Worm (Caenorhabditis elegans) whole organism, young adult: ENCODE data around the gene F28F8.9.
"Not testable (repeated sequence)": the region's sequence is repeated elsewhere in the genome, so short reads cannot be mapped to it uniquely, and the experiment has no call there.

Experiments used
- B0019.2 ChIP-seq: fragments of 200-800 bp; sonication (Bioruptor generic); conservative IDR thresholded peaks from 2 replicates; pipeline ENCODE4 v1.3.6; 2022; ENCODE audit warnings: missing genetic modification reagents, missing genetic modification characterization, missing compliant biosample characterization
- F10E7.11 ChIP-seq: sonication (generic microtip); optimal IDR thresholded peaks from 2 replicates; lab custom pipeline; 2017; ENCODE audit warnings: mild to moderate bottlenecking, missing genetic modification characterization, moderate library complexity, missing compliant biosample characterization
- F33H1.4 ChIP-seq: fragments of 200-800 bp; sonication (Bioruptor generic); IDR thresholded peaks from 2 replicates; pipeline ENCODE4 v1.3.6; 2022; ENCODE audit warnings: missing genetic modification reagents, missing genetic modification characterization, missing compliant biosample characterization
- K12H6.12 ChIP-seq: fragments of 200-800 bp; sonication (Bioruptor generic); optimal IDR thresholded peaks from 2 replicates; lab custom pipeline; 2018; ENCODE audit warnings: mild to moderate bottlenecking, missing genetic modification characterization, missing compliant biosample characterization
- T07F8.4 ChIP-seq: sonication (generic microtip); optimal IDR thresholded peaks from 2 replicates; lab custom pipeline; 2016; ENCODE audit warnings: mild to moderate bottlenecking, missing genetic modification characterization, moderate library complexity, missing compliant biosample characterization
- T26A5.8 ChIP-seq: sonication (generic microtip); optimal IDR thresholded peaks from 2 replicates; lab custom pipeline; 2016; ENCODE audit warnings: missing genetic modification characterization, missing compliant biosample characterization
- Y53F4B.3 ChIP-seq: fragments of 200-800 bp; sonication (Bioruptor generic); IDR thresholded peaks from 2 replicates; pipeline ENCODE4 v1.3.6; 2022; ENCODE audit warnings: missing genetic modification reagents, missing genetic modification characterization, missing compliant biosample characterization
- Y56A3A.18 ChIP-seq: fragments of 200-800 bp; sonication (Bioruptor generic); IDR thresholded peaks from 2 replicates; pipeline ENCODE4 v1.3.6; 2022; ENCODE audit warnings: missing genetic modification reagents, missing genetic modification characterization, missing compliant biosample characterization
- ZK185.1 ChIP-seq: sonication (generic microtip); optimal IDR thresholded peaks from 2 replicates; lab custom pipeline; 2016; ENCODE audit warnings: mild to moderate bottlenecking, missing genetic modification characterization, missing compliant biosample characterization; ENCODE audit not compliant: poor library complexity, severe bottlenecking
- ama-1 ChIP-seq, 3 experiments: fragments of 150-350 bp in 1 of 3; sonication (generic microtip) in 2 of 3; optimal IDR thresholded peaks; 2 replicates each; lab custom pipeline; 2014 to 2018; ENCODE audit warnings: missing biosample characterization in 2 of 3, missing genetic modification characterization in 2 of 3, missing genetic modification reagents in 2 of 3
- atf-7 ChIP-seq: sonication (generic microtip); optimal IDR thresholded peaks from 2 replicates; lab custom pipeline; 2017; ENCODE audit warnings: mild to moderate bottlenecking, missing genetic modification characterization, missing compliant biosample characterization
- cebp-2 ChIP-seq: fragments of 200-800 bp; sonication (Bioruptor generic); IDR thresholded peaks from 2 replicates; pipeline ENCODE4 v1.3.6; 2022; ENCODE audit warnings: missing genetic modification characterization, missing compliant biosample characterization
- ceh-27 ChIP-seq: fragments of 200-800 bp; sonication (Bioruptor generic); optimal IDR thresholded peaks from 2 replicates; lab custom pipeline; 2018; ENCODE audit warnings: mild to moderate bottlenecking, missing genetic modification characterization, moderate library complexity, missing compliant biosample characterization
- ceh-40 ChIP-seq: fragments of 200-800 bp; sonication (Bioruptor generic); IDR thresholded peaks from 2 replicates; pipeline ENCODE4 v1.3.6; 2022; ENCODE audit warnings: missing genetic modification characterization, missing compliant biosample characterization
- ceh-79 ChIP-seq: sonication (generic microtip); optimal IDR thresholded peaks from 2 replicates; lab custom pipeline; 2017; ENCODE audit warnings: mild to moderate bottlenecking, missing genetic modification characterization, missing compliant biosample characterization
- ceh-91 ChIP-seq: fragments of 200-800 bp; sonication (Bioruptor generic); IDR thresholded peaks from 2 replicates; pipeline ENCODE4 v1.3.6; 2022; ENCODE audit warnings: missing genetic modification reagents, missing genetic modification characterization, missing compliant biosample characterization
- die-1 ChIP-seq: sonication (generic microtip); optimal IDR thresholded peaks from 2 replicates; lab custom pipeline; 2016; ENCODE audit warnings: missing genotype, mild to moderate bottlenecking, missing genetic modification characterization, missing compliant biosample characterization
- ekl-4 ChIP-seq: fragments of 200-800 bp; sonication (Bioruptor generic); IDR thresholded peaks from 2 replicates; pipeline ENCODE4 v1.3.6; 2022; ENCODE audit warnings: missing genetic modification reagents, missing genetic modification characterization, missing compliant biosample characterization
- fkh-3 ChIP-seq: sonication (generic microtip); optimal IDR thresholded peaks from 2 replicates; lab custom pipeline; 2016; ENCODE audit warnings: mild to moderate bottlenecking, missing genetic modification characterization, missing compliant biosample characterization
- hmg-1.2 ChIP-seq: fragments of 200-800 bp; sonication (Bioruptor generic); IDR thresholded peaks from 2 replicates; pipeline ENCODE4 v1.3.6; 2022; ENCODE audit warnings: missing genetic modification reagents, missing genetic modification characterization, missing compliant biosample characterization
- hmg-20 ChIP-seq: fragments of 200-800 bp; sonication (Bioruptor generic); IDR thresholded peaks from 2 replicates; pipeline ENCODE4 v1.3.6; 2022; ENCODE audit warnings: missing genetic modification reagents, missing genetic modification characterization, missing compliant biosample characterization
- let-526 ChIP-seq: fragments of 200-800 bp; sonication (Bioruptor generic); IDR thresholded peaks from 2 replicates; pipeline ENCODE4 v1.3.6; 2022; ENCODE audit warnings: missing genetic modification reagents, missing genetic modification characterization, missing compliant biosample characterization
- madf-10 ChIP-seq: sonication (generic microtip); optimal IDR thresholded peaks from 2 replicates; lab custom pipeline; 2016; ENCODE audit warnings: mild to moderate bottlenecking, missing genetic modification characterization, missing compliant biosample characterization
- madf-6 ChIP-seq: fragments of 200-800 bp; sonication (Bioruptor generic); IDR thresholded peaks from 2 replicates; pipeline ENCODE4 v1.3.6; 2022; ENCODE audit warnings: missing genetic modification reagents, missing genetic modification characterization, missing compliant biosample characterization
- madf-8 ChIP-seq: fragments of 200-800 bp; sonication (Bioruptor generic); conservative IDR thresholded peaks from 2 replicates; pipeline ENCODE4 v1.3.6; 2022; ENCODE audit warnings: missing genetic modification reagents, missing genetic modification characterization, missing compliant biosample characterization
- mes-4 ChIP-seq: sonication (generic microtip); optimal IDR thresholded peaks from 2 replicates; lab custom pipeline; 2016; ENCODE audit warnings: missing genotype, missing genetic modification characterization, missing compliant biosample characterization
- nfya-1 ChIP-seq: sonication (generic microtip); optimal IDR thresholded peaks from 2 replicates; lab custom pipeline; 2017; ENCODE audit warnings: antibody characterized with exemption, missing compliant biosample characterization, missing genetic modification characterization, borderline replicate concordance; ENCODE audit not compliant: insufficient read depth
- rec-8 ChIP-seq, 2 experiments: sonication (generic microtip); optimal IDR thresholded peaks; 2 replicates each; lab custom pipeline; 2016; ENCODE audit warnings: mild to moderate bottlenecking in 2 of 2, missing genetic modification characterization in 2 of 2, missing genetic modification reagents in 2 of 2, missing genotype in 2 of 2, missing biosample characterization in 1 of 2, missing compliant biosample characterization in 1 of 2, moderate library complexity in 1 of 2
- rpc-1 ChIP-seq, 2 experiments: fragments of 150-350 bp in 1 of 2; sonication (generic microtip) in 1 of 2; optimal IDR thresholded peaks; 2 replicates each; lab custom pipeline; 2014 to 2018; ENCODE audit warnings: missing biosample characterization in 1 of 2, missing genetic modification characterization in 1 of 2, missing genetic modification reagents in 1 of 2, missing genotype in 1 of 2
- sdz-38 ChIP-seq: sonication (generic microtip); optimal IDR thresholded peaks from 2 replicates; lab custom pipeline; 2016; ENCODE audit warnings: missing genotype, missing genetic modification characterization, missing compliant biosample characterization
- sea-2 ChIP-seq: fragments of 200-800 bp; sonication (Bioruptor generic); IDR thresholded peaks from 2 replicates; pipeline ENCODE4 v1.3.6; 2022; ENCODE audit warnings: missing genetic modification characterization, missing compliant biosample characterization
- snpc-1.1 ChIP-seq: sonication (generic microtip); optimal IDR thresholded peaks from 2 replicates; lab custom pipeline; 2017; ENCODE audit warnings: missing genetic modification characterization, mild to moderate bottlenecking, missing compliant biosample characterization, antibody characterized with exemption, moderate library complexity, missing genotype, missing genetic modification reagents; ENCODE audit not compliant: insufficient read depth
- snpc-4 ChIP-seq, 5 experiments: fragments of 150-350 bp in 1 of 5; sonication (generic microtip) in 4 of 5; optimal IDR thresholded peaks; 2 replicates each; lab custom pipeline; 2014 to 2018; ENCODE audit warnings: missing genetic modification characterization in 5 of 5, missing biosample characterization in 3 of 5, antibody characterized with exemption in 2 of 5, mild to moderate bottlenecking in 2 of 5, missing compliant biosample characterization in 2 of 5, missing genotype in 2 of 5, moderate library complexity in 2 of 5, missing genetic modification reagents in 1 of 5
- tbp1 ChIP-seq: fragments of 200-800 bp; sonication (Bioruptor generic); optimal IDR thresholded peaks from 2 replicates; lab custom pipeline; 2018; ENCODE audit warnings: mild to moderate bottlenecking, missing genetic modification characterization, missing compliant biosample characterization
- tbx-9 ChIP-seq: sonication (generic microtip); optimal IDR thresholded peaks from 2 replicates; lab custom pipeline; 2016; ENCODE audit warnings: borderline replicate concordance, missing genetic modification characterization, inconsistent platforms, missing compliant biosample characterization
- tlf-1 ChIP-seq: fragments of 200-800 bp; sonication (Bioruptor generic); optimal IDR thresholded peaks from 2 replicates; lab custom pipeline; 2018; ENCODE audit warnings: mild to moderate bottlenecking, missing genetic modification characterization, missing compliant biosample characterization
- zfh-2 ChIP-seq: fragments of 200-800 bp; sonication (Bioruptor generic); conservative IDR thresholded peaks from 2 replicates; pipeline ENCODE4 v1.3.6; 2022; ENCODE audit warnings: missing genetic modification reagents, missing genetic modification characterization, missing compliant biosample characterization
- ztf-18 ChIP-seq: sonication (generic microtip); optimal IDR thresholded peaks from 2 replicates; lab custom pipeline; 2016; ENCODE audit warnings: missing genotype, mild to moderate bottlenecking, missing genetic modification characterization, missing compliant biosample characterization

F28F8.9 gene

ce11 chrV:15602253-15602652 is 23.8 kb upstream of the F28F8.9 start, which contains the start of gene fbxa-152:
Gene fbxa-152 (minus strand): TSS chrV:15602353.
- TF ChIP-seq ama-1 (optimal IDR thresholded peaks at IDR 0.05; lab: Kevin White, UChicago) = no peak
- no peak for TF ChIP-seq ama-1 (GFP tag; optimal IDR thresholded peaks at IDR 0.05; lab: Kevin White, UChicago)
- TF ChIP-seq ekl-4 (GFP tag; lab: Robert Waterston, UW) = no peak
- TF ChIP-seq ceh-79 (tag; lab: Kevin White, UChicago) = no peak
- no peak for TF ChIP-seq tlf-1
- TF ChIP-seq tbx-9 (tag; lab: Kevin White, UChicago) = no peak
- no peak for TF ChIP-seq hmg-1.2 (GFP tag; lab: Robert Waterston, UW)
- no peak for TF ChIP-seq nfya-1 (tag; lab: Kevin White, UChicago)
- TF ChIP-seq madf-6 (GFP tag; lab: Robert Waterston, UW) = no peak
- no peak for TF ChIP-seq mes-4 (tag; lab: Kevin White, UChicago)
- TF ChIP-seq madf-8 (GFP tag; lab: Robert Waterston, UW) = no peak
- TF ChIP-seq sea-2 (GFP tag; lab: Robert Waterston, UW) = no peak
- TF ChIP-seq snpc-4 (GFP tag; optimal IDR thresholded peaks at IDR 0.05; lab: Kevin White, UChicago) = no peak
- no peak for TF ChIP-seq snpc-4 (tag; optimal IDR thresholded peaks at IDR 0.05; lab: Kevin White, UChicago)
- no peak for TF ChIP-seq B0019.2
- no peak for TF ChIP-seq Y53F4B.3
- no peak for TF ChIP-seq ZK185.1 (tag; lab: Kevin White, UChicago)
- no peak for TF ChIP-seq snpc-1.1
- no peak for TF ChIP-seq ztf-18 (tag; lab: Kevin White, UChicago)
- no peak for TF ChIP-seq fkh-3
- no peak for TF ChIP-seq cebp-2 (GFP tag; lab: Robert Waterston, UW)
- no peak for TF ChIP-seq let-526 (GFP tag; lab: Robert Waterston, UW)

- TF ChIP-seq Y56A3A.18 (GFP tag; lab: Robert Waterston, UW); rpc-1 (optimal IDR thresholded peaks at IDR 0.05; lab: Kevin White, UChicago); rpc-1 (tag; optimal IDR thresholded peaks at IDR 0.05; lab: Kevin White, UChicago); hmg-20 (GFP tag; lab: Robert Waterston, UW): not testable (repeated sequence)
- TF ChIP-seq, all 124 proteins: peak for 0; not testable (repeated sequence) for 124
Observed at ce11 chrV:15599762-15600161, 21.3 kb upstream of the F28F8.9 start, which contains the start of gene B0391.14. Gene B0391.14 (minus strand): TSS chrV:15599862.

ce11 chrV:15594573-15594972 is 16.1 kb upstream of the F28F8.9 start, which contains the start of gene fbxa-139:
Gene fbxa-139 (minus strand): TSS chrV:15594673.
- TF ChIP-seq tbp1 (GFP tag; lab: Kevin White, UChicago) (no peak), tbx-9 (tag; lab: Kevin White, UChicago) (no peak), atf-7 (tag; lab: Kevin White, UChicago) (no peak), T26A5.8 (tag; lab: Kevin White, UChicago) (no peak), ceh-91 (GFP tag; lab: Robert Waterston, UW) (no peak), madf-10 (tag; lab: Kevin White, UChicago) (no peak), ceh-27 (GFP tag; lab: Kevin White, UChicago) (no peak), Y53F4B.3 (no peak), ceh-79 (tag; lab: Kevin White, UChicago) (no peak), F33H1.4 (GFP tag; lab: Robert Waterston, UW) (no peak), T07F8.4 (tag; lab: Kevin White, UChicago) (no peak), hmg-1.2 (GFP tag; lab: Robert Waterston, UW) (no peak), rec-8 (tag; optimal IDR thresholded peaks at IDR 0.05; lab: Kevin White, UChicago) (no peak), rpc-1 (optimal IDR thresholded peaks at IDR 0.05; lab: Kevin White, UChicago) (no peak), rpc-1 (tag; optimal IDR thresholded peaks at IDR 0.05; lab: Kevin White, UChicago) (no peak), zfh-2 (GFP tag; lab: Robert Waterston, UW) (no peak), sdz-38 (no peak), F10E7.11 (tag; lab: Kevin White, UChicago) (no peak), K12H6.12 (no peak), die-1 (tag; lab: Kevin White, UChicago) (no peak), ceh-40 (GFP tag; lab: Robert Waterston, UW) (no peak)
